Worm (Caenorhabditis elegans) whole organism, late embryonic: ENCODE results near the gene lips-11.

ENCODE experiments used
- C38D4.7 ChIP-seq: fragments of 200-800 bp; sonication (Bioruptor generic); optimal IDR thresholded peaks from 2 replicates; lab custom pipeline; 2018; ENCODE audit warnings: mild to moderate bottlenecking, missing genetic modification characterization, moderate library complexity, missing compliant biosample characterization
- K09A11.1 ChIP-seq: sonication (generic microtip); optimal IDR thresholded peaks from 2 replicates; lab custom pipeline; 2017; ENCODE audit warnings: antibody characterized with exemption, mild to moderate bottlenecking, missing genetic modification characterization, missing compliant biosample characterization; ENCODE audit not compliant: insufficient read depth
- ceh-18 ChIP-seq: sonication (generic microtip); optimal IDR thresholded peaks from 2 replicates; lab custom pipeline; 2016; ENCODE audit warnings: missing genetic modification characterization, missing compliant biosample characterization
- ceh-19 ChIP-seq: fragments of 200-800 bp; sonication (Bioruptor generic); optimal IDR thresholded peaks from 2 replicates; lab custom pipeline; 2018; ENCODE audit warnings: mild to moderate bottlenecking, missing genetic modification characterization, missing compliant biosample characterization
- ceh-2 ChIP-seq: sonication (generic microtip); optimal IDR thresholded peaks from 2 replicates; lab custom pipeline; 2016; ENCODE audit warnings: missing genotype, missing genetic modification characterization, missing compliant biosample characterization
- ceh-22 ChIP-seq: sonication (generic microtip); optimal IDR thresholded peaks from 2 replicates; lab custom pipeline; 2017; ENCODE audit warnings: missing biosample characterization, missing genetic modification characterization
- ceh-24 ChIP-seq: sonication (generic microtip); optimal IDR thresholded peaks from 2 replicates; lab custom pipeline; 2016; ENCODE audit warnings: mild to moderate bottlenecking, missing genetic modification characterization, missing compliant biosample characterization
- ceh-30 ChIP-seq: fragments of 150-350 bp; optimal IDR thresholded peaks from 2 replicates; lab custom pipeline; 2014; ENCODE audit warnings: missing biosample characterization, missing genetic modification characterization
- ceh-31 ChIP-seq: sonication (generic microtip); optimal IDR thresholded peaks from 2 replicates; lab custom pipeline; 2016; ENCODE audit warnings: missing genetic modification characterization, missing compliant biosample characterization
- ceh-34 ChIP-seq: sonication (generic microtip); optimal IDR thresholded peaks from 2 replicates; lab custom pipeline; 2016; ENCODE audit warnings: mild to moderate bottlenecking, missing genetic modification characterization, missing compliant biosample characterization
- ceh-45 ChIP-seq: fragments of 200-800 bp; sonication (Bioruptor generic); IDR thresholded peaks from 2 replicates; pipeline ENCODE4 v1.3.6; 2022; ENCODE audit warnings: missing genetic modification reagents, missing genetic modification characterization, missing compliant biosample characterization
- ceh-48 ChIP-seq: sonication (generic microtip); optimal IDR thresholded peaks from 2 replicates; lab custom pipeline; 2016; ENCODE audit warnings: missing genetic modification characterization, inconsistent platforms, missing compliant biosample characterization
- ceh-9 ChIP-seq: sonication (generic microtip); optimal IDR thresholded peaks from 2 replicates; lab custom pipeline; 2016; ENCODE audit warnings: mild to moderate bottlenecking, missing genetic modification characterization, inconsistent platforms, missing compliant biosample characterization
- elt-2 ChIP-seq: sonication (generic microtip); optimal IDR thresholded peaks from 2 replicates; lab custom pipeline; 2016; ENCODE audit warnings: missing genetic modification reagents, missing genetic modification characterization, missing compliant biosample characterization
- elt-4 ChIP-seq: sonication (generic microtip); optimal IDR thresholded peaks from 2 replicates; lab custom pipeline; 2016; ENCODE audit warnings: missing genetic modification characterization, missing compliant biosample characterization
- hlh-15 ChIP-seq: sonication (generic microtip); optimal IDR thresholded peaks from 2 replicates; lab custom pipeline; 2016; ENCODE audit warnings: missing genetic modification characterization, missing compliant biosample characterization
- hlh-6 ChIP-seq: sonication (generic microtip); optimal IDR thresholded peaks from 2 replicates; lab custom pipeline; 2016; ENCODE audit warnings: missing genotype, missing genetic modification characterization, missing compliant biosample characterization
- hlh-8 ChIP-seq: sonication (generic microtip); optimal IDR thresholded peaks from 2 replicates; lab custom pipeline; 2016; ENCODE audit warnings: missing genotype, missing genetic modification characterization, missing compliant biosample characterization
- mec-3 ChIP-seq: sonication (generic microtip); optimal IDR thresholded peaks from 2 replicates; lab custom pipeline; 2016; ENCODE audit warnings: borderline replicate concordance, missing genetic modification characterization, missing compliant biosample characterization
- nfya-1 ChIP-seq: sonication (generic microtip); optimal IDR thresholded peaks from 2 replicates; lab custom pipeline; 2017; ENCODE audit warnings: missing genetic modification characterization, mild to moderate bottlenecking, missing compliant biosample characterization, antibody characterized with exemption, moderate library complexity
- nhr-11 ChIP-seq: fragments of 150-350 bp; optimal IDR thresholded peaks from 2 replicates; lab custom pipeline; 2014; ENCODE audit warnings: missing biosample characterization, missing genetic modification characterization
- nhr-232 ChIP-seq: sonication (generic microtip); optimal IDR thresholded peaks from 2 replicates; lab custom pipeline; 2016; ENCODE audit warnings: missing genetic modification characterization, missing compliant biosample characterization
- odd-2 ChIP-seq: sonication (generic microtip); optimal IDR thresholded peaks from 2 replicates; lab custom pipeline; 2017; ENCODE audit warnings: antibody characterized with exemption, mild to moderate bottlenecking, missing genetic modification characterization, missing compliant biosample characterization
- pat-9 ChIP-seq: fragments of 200-800 bp; sonication (Bioruptor generic); optimal IDR thresholded peaks from 2 replicates; lab custom pipeline; 2018; ENCODE audit warnings: mild to moderate bottlenecking, missing genetic modification characterization, moderate library complexity, missing compliant biosample characterization
- pha-2 ChIP-seq: sonication (generic microtip); optimal IDR thresholded peaks from 2 replicates; lab custom pipeline; 2017; ENCODE audit warnings: mild to moderate bottlenecking, missing genetic modification characterization, missing compliant biosample characterization
- pqm-1 ChIP-seq: sonication (generic microtip); optimal IDR thresholded peaks from 2 replicates; lab custom pipeline; 2016; ENCODE audit warnings: missing genetic modification characterization, missing compliant biosample characterization
- pros-1 ChIP-seq: fragments of 150-350 bp; optimal IDR thresholded peaks from 2 replicates; lab custom pipeline; 2014; ENCODE audit warnings: missing biosample characterization, missing genetic modification reagents, missing genetic modification characterization
- sox-4 ChIP-seq: sonication (generic microtip); optimal IDR thresholded peaks from 2 replicates; lab custom pipeline; 2017; ENCODE audit warnings: mild to moderate bottlenecking, missing genetic modification characterization, inconsistent platforms, missing compliant biosample characterization
- syd-9 ChIP-seq: sonication (generic microtip); optimal IDR thresholded peaks from 2 replicates; lab custom pipeline; 2016; ENCODE audit warnings: mild to moderate bottlenecking, missing genetic modification characterization, moderate library complexity, missing compliant biosample characterization
- tbx-2 ChIP-seq: sonication (generic microtip); optimal IDR thresholded peaks from 2 replicates; lab custom pipeline; 2016; ENCODE audit warnings: missing genetic modification characterization, missing compliant biosample characterization
- tbx-7 ChIP-seq: sonication (generic microtip); optimal IDR thresholded peaks from 2 replicates; lab custom pipeline; 2016; ENCODE audit warnings: missing genotype, missing genetic modification characterization, missing compliant biosample characterization
- unc-3 ChIP-seq, 2 experiments: fragments of 200-800 bp in 1 of 2; sonication (Bioruptor generic) in 1 of 2; sonication (generic microtip) in 1 of 2; conservative IDR thresholded peaks in 1 of 2; optimal IDR thresholded peaks in 1 of 2; 2 replicates each; pipeline versions ENCODE4 v1.3.6 to Lab custom; 2016 to 2022; ENCODE audit warnings: missing compliant biosample characterization in 2 of 2, missing genetic modification characterization in 2 of 2, missing genetic modification reagents in 1 of 2

The lips-11 gene

DNA sequence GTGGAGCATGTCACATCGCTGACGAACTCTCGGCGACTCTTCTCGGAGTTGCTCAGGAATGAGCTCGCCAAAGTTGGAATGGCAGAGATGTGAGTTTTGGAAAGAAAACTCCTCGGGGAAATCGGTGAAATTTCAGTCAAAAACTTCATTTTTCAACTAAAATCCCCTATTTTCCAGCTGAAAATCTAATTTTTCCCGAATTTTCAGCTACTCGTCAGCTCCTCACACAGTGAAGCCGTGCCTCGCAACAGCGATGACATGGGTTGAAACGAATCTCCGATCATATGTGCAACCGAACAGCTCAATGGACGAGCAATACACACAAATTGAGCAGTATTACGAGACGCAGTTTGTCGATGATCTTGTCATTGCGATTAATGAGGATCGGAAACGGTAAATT is 41.0 kb upstream of the lips-11 start:
- TF ChIP-seq unc-3 (GFP tag; conservative IDR thresholded peaks at IDR 0.05; lab: Robert Waterston, UW) (no peak), unc-3 (tag; optimal IDR thresholded peaks at IDR 0.05; lab: Kevin White, UChicago) (no peak), nhr-232 (tag; lab: Kevin White, UChicago) (no peak), nfya-1 (no peak), ceh-9 (no peak), ceh-31 (tag; lab: Kevin White, UChicago) (no peak), ceh-34 (tag; lab: Kevin White, UChicago) (no peak), odd-2 (tag; lab: Kevin White, UChicago) (no peak), ceh-24 (tag; lab: Kevin White, UChicago) (no peak), ceh-45 (GFP tag; lab: Robert Waterston, UW) (no peak), hlh-15 (tag; lab: Kevin White, UChicago) (no peak)
- TF ChIP-seq, all 69 proteins: peak for 0

DNA sequence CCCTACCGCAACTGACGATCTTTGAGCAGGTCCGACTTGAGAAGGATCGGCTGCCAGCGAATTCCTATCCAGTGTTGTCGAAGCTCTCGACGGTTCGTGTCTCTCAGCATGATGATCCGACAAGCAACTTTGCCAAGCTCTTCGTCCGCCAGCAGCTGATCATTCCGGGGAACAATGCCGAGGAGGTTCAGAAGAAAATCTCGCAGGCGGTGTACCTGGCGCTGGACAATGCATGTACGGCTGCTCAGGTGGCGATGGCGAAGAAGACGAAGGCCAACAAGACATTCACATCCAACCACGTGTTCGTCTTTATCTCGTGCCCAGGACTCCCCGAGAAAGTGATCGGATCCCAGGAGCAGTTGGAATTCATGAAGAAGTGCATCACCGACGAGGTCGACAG is 38.6 kb upstream of the lips-11 start:
- TF ChIP-seq ceh-2: no peak
- TF ChIP-seq, all 69 proteins: peak for 0

DNA sequence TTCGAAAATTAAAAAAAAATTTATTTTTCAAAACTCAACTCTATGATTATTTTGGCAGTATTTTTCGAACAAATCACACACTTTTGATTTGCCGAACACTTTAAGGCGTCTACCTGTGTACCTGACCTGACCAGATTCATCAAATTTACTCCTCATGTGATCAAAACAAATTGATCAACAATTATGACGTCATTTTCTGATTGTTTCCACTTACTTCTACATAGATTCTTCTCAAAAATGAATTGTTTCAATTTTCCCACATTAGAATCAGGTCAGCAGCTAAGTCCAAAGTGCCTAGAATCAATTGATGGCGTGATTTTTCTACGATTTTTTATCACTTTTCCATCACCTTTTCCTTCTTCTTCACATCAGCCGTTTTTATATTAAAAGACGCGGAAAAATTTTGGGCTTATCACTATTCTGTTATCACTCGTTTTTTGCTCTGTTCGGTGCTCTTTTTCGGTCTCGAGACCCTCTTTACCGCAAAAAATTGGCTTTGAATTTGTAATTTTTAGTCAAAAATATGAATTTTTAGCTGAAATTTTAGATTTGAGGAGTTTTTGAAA is 32.5 kb upstream of the lips-11 start:
- no peak for TF ChIP-seq elt-4 (tag; lab: Kevin White, UChicago)
- TF ChIP-seq ceh-48 (tag; lab: Kevin White, UChicago): no peak
- TF ChIP-seq elt-2 (tag; lab: Kevin White, UChicago): no peak
- no peak for TF ChIP-seq mec-3 (tag; lab: Kevin White, UChicago)
- TF ChIP-seq pros-1 (tag; lab: Kevin White, UChicago): no peak
- no peak for TF ChIP-seq C38D4.7 (GFP tag; lab: Kevin White, UChicago)
- TF ChIP-seq tbx-2 (tag; lab: Kevin White, UChicago): no peak
- no peak for TF ChIP-seq ceh-18
- TF ChIP-seq ceh-30 (tag; lab: Kevin White, UChicago): no peak
- no peak for TF ChIP-seq nhr-11 (tag; lab: Kevin White, UChicago)
- TF ChIP-seq pha-2 (tag; lab: Kevin White, UChicago): no peak
- TF ChIP-seq nfya-1: no peak
- no peak for TF ChIP-seq hlh-8
- TF ChIP-seq K09A11.1 (tag; lab: Kevin White, UChicago): no peak
- TF ChIP-seq pqm-1: no peak
- no peak for TF ChIP-seq ceh-22 (tag; lab: Kevin White, UChicago)
- no peak for TF ChIP-seq ceh-45 (GFP tag; lab: Robert Waterston, UW)
- TF ChIP-seq, all 69 proteins: peak for 0

DNA sequence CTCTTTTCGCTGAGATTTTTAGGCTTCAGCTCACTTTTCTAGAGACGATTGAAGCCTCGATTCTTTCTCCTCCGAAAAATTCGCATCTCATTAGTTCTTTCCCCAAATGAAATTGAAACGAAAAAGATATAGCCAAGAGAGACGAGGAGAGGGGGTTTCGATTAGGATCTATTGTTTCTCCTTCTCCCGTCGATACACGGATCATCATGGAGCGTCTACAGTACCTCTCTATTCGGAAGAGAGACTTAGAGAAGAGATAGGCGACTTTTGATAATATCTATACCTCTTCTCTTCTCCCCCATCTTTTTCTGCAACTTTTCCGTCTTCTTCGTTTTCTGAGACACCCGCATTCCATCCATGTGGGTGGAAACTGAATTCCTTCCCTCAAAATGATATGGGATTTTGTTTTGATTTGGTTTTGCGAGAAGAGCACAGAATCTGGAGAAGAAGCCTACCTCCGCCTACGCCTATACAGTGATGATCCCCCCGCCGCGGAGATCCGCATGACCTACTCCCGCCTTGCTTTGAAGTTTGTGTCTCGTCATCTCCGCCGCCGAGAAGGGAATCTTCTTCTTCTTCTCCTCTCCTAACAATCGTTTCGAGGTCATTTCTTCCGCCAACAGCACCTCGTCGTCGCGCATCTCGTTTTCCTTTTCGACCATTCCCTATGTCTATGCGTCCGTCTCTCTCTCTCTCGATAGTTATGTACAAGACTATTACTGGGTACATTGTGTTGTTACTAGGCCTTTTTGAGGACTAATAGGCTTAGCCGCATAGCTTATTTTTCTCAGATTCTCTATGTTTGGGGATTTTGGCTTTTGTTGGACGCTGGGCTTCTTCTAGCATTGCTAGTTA is 31.1 kb upstream of the lips-11 start:
- no peak for TF ChIP-seq hlh-8
- TF ChIP-seq hlh-6: peak; percentile 1
- TF ChIP-seq tbx-7: no peak

DNA sequence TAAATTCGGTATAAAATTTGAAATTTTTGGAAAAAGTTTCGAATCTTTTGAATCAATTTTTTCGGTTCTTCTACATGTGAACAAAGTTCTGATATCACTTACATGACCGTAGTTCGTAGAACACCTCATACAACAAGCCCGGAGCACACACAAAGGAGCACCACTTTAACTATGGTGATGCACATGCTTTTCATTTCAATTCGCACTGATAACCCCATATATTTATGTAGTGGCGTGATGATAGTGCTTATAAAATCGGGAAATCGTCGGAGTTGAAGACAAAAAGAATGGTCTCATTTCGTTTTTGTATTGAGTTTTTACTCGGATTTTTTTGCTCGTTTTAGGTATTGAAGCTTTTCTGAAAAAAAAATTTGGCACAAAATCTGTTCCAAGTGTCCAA is 29.9 kb upstream of the lips-11 start, which contains the start of gene W09B6.4:
Gene W09B6.4 (minus strand): TSS at position 151 of the 400 bp plus-strand sequence.
- TF ChIP-seq sox-4 (tag; lab: Kevin White, UChicago): no peak

- TF ChIP-seq syd-9 (tag; lab: Kevin White, UChicago) (no peak), mec-3 (tag; lab: Kevin White, UChicago) (no peak), ceh-19 (no peak), pat-9 (tag; lab: Kevin White, UChicago) (no peak), ceh-30 (tag; lab: Kevin White, UChicago) (no peak), ceh-34 (tag; lab: Kevin White, UChicago) (no peak), elt-2 (tag; lab: Kevin White, UChicago) (peak; percentile 89)
Measured at ce11 chrII:1138618-1139017, 27.8 kb upstream of the lips-11 start.
